Fruit fly (Drosophila melanogaster) whole organism, embryonic: ENCODE results near the gene CG4332.

Experiments used
- CG10147 ChIP-seq: fragments of 200-800 bp; sonication (Bioruptor generic); optimal IDR thresholded peaks from 2 replicates; lab custom pipeline; 2019; ENCODE audit warnings: missing biosample characterization, mild to moderate bottlenecking, missing genetic modification characterization, moderate library complexity
- CG10267 ChIP-seq: fragments of 200-800 bp; sonication (Bioruptor generic); optimal IDR thresholded peaks from 2 replicates; lab custom pipeline; 2018; ENCODE audit warnings: missing biosample characterization, mild to moderate bottlenecking, missing genetic modification characterization, moderate library complexity
- CG10543 ChIP-seq: fragments of 200-800 bp; sonication (Bioruptor generic); optimal IDR thresholded peaks from 3 replicates; lab custom pipeline; 2017; ENCODE audit warnings: missing biosample characterization, mild to moderate bottlenecking, missing genetic modification characterization, moderate library complexity
- CG11085 ChIP-seq: fragments of 200-800 bp; sonication (Bioruptor generic); IDR thresholded peaks from 2 replicates; pipeline ENCODE4 v1.3.6; 2022; ENCODE audit warnings: missing biosample characterization, missing genetic modification characterization
- CG11398 ChIP-seq: fragments of 200-800 bp; sonication (Bioruptor generic); optimal IDR thresholded peaks from 2 replicates; lab custom pipeline; 2016; ENCODE audit warnings: missing biosample characterization, missing genetic modification characterization
- CG11456 ChIP-seq: fragments of 200-800 bp; sonication (Bioruptor generic); IDR thresholded peaks from 3 replicates; pipeline ENCODE4 v1.3.6; 2022; ENCODE audit warnings: missing biosample characterization, missing genetic modification characterization
- CG11560 ChIP-seq: fragments of 200-800 bp; sonication (Bioruptor generic); IDR thresholded peaks from 3 replicates; pipeline ENCODE4 v1.3.6; 2022; ENCODE audit warnings: missing biosample characterization, missing genetic modification characterization
- CG11723 ChIP-seq: fragments of 200-800 bp; sonication (Bioruptor generic); optimal IDR thresholded peaks from 2 replicates; lab custom pipeline; 2017; ENCODE audit warnings: missing biosample characterization, mild to moderate bottlenecking, missing genetic modification characterization
- CG12236 ChIP-seq: fragments of 200-800 bp; sonication (Bioruptor generic); optimal IDR thresholded peaks from 2 replicates; lab custom pipeline; 2016; ENCODE audit warnings: missing biosample characterization, missing genetic modification characterization
- CG14860 ChIP-seq: fragments of 200-800 bp; sonication (Bioruptor generic); IDR thresholded peaks from 3 replicates; pipeline ENCODE4 v1.3.6; 2022; ENCODE audit warnings: missing biosample characterization, missing genetic modification characterization; ENCODE audit not compliant: partially characterized antibody
- CG15011 ChIP-seq: fragments of 200-800 bp; sonication (Bioruptor generic); optimal IDR thresholded peaks from 3 replicates; lab custom pipeline; 2018; ENCODE audit warnings: missing biosample characterization, mild to moderate bottlenecking, missing genetic modification characterization
- CG1603 ChIP-seq: fragments of 200-800 bp; sonication (Bioruptor generic); optimal IDR thresholded peaks from 2 replicates; lab custom pipeline; 2019; ENCODE audit warnings: missing biosample characterization, mild to moderate bottlenecking, missing genetic modification characterization, moderate library complexity
- CG17385 ChIP-seq: fragments of 200-800 bp; sonication (Bioruptor generic); optimal IDR thresholded peaks from 3 replicates; lab custom pipeline; 2018; ENCODE audit warnings: missing biosample characterization, mild to moderate bottlenecking, missing genetic modification characterization
- CG30020 ChIP-seq: fragments of 200-800 bp; optimal IDR thresholded peaks from 2 replicates; lab custom pipeline; 2019; ENCODE audit warnings: missing biosample characterization, mild to moderate bottlenecking, missing genetic modification characterization, moderate library complexity
- CG33557 ChIP-seq: fragments of 200-800 bp; sonication (Bioruptor generic); optimal IDR thresholded peaks from 2 replicates; lab custom pipeline; 2019; ENCODE audit warnings: missing biosample characterization, mild to moderate bottlenecking, missing genetic modification characterization, moderate library complexity
- CG34422 ChIP-seq: fragments of 200-800 bp; sonication (Bioruptor generic); IDR thresholded peaks from 3 replicates; pipeline ENCODE4 v1.3.6; 2022; ENCODE audit warnings: missing biosample characterization, missing genetic modification characterization
- CG3847 ChIP-seq: fragments of 200-800 bp; sonication (Bioruptor generic); IDR thresholded peaks from 2 replicates; pipeline ENCODE4 v1.3.6; 2022; ENCODE audit warnings: missing biosample characterization, missing genetic modification characterization
- CG4424 ChIP-seq: fragments of 200-800 bp; sonication (Bioruptor generic); optimal IDR thresholded peaks from 3 replicates; lab custom pipeline; 2016; ENCODE audit warnings: missing biosample characterization, missing genetic modification characterization
- CG4617 ChIP-seq: fragments of 200-800 bp; sonication (Bioruptor generic); optimal IDR thresholded peaks from 3 replicates; lab custom pipeline; 2016; ENCODE audit warnings: missing biosample characterization, missing genetic modification characterization, borderline replicate concordance
- CG6683 ChIP-seq: fragments of 200-800 bp; sonication (Bioruptor generic); optimal IDR thresholded peaks from 2 replicates; lab custom pipeline; 2017; ENCODE audit warnings: missing biosample characterization, mild to moderate bottlenecking, missing genetic modification characterization, missing genetic modification reagents
- CG7928 ChIP-seq: fragments of 200-800 bp; sonication (Bioruptor generic); optimal IDR thresholded peaks from 2 replicates; lab custom pipeline; 2017; ENCODE audit warnings: missing biosample characterization, mild to moderate bottlenecking, missing genetic modification characterization
- CG9932 ChIP-seq: fragments of 200-800 bp; sonication (Bioruptor generic); IDR thresholded peaks from 2 replicates; pipeline ENCODE4 v1.3.6; 2022; ENCODE audit warnings: missing biosample characterization, missing genetic modification characterization
- CoRest ChIP-seq: fragments of 200-800 bp; sonication (Bioruptor generic); optimal IDR thresholded peaks from 3 replicates; lab custom pipeline; 2018; ENCODE audit warnings: missing biosample characterization, mild to moderate bottlenecking, missing genetic modification characterization, moderate library complexity
- Dek ChIP-seq: fragments of 200-800 bp; sonication (Bioruptor generic); optimal IDR thresholded peaks from 3 replicates; lab custom pipeline; 2019; ENCODE audit warnings: missing biosample characterization, mild to moderate bottlenecking, missing genetic modification characterization, moderate library complexity
- Dref ChIP-seq: fragments of 200-800 bp; sonication (Bioruptor generic); IDR thresholded peaks from 2 replicates; pipeline ENCODE4 v1.3.6; 2022; ENCODE audit warnings: missing biosample characterization, missing genetic modification characterization
- HLHmδ ChIP-seq: fragments of 200-800 bp; sonication (Bioruptor generic); optimal IDR thresholded peaks from 2 replicates; lab custom pipeline; 2018; ENCODE audit warnings: missing biosample characterization, mild to moderate bottlenecking, missing genetic modification characterization, moderate library complexity
- Hr39 ChIP-seq: fragments of >200 bp; optimal IDR thresholded peaks from 2 replicates; lab custom pipeline; 2017
- Meics ChIP-seq: fragments of 200-800 bp; sonication (Bioruptor generic); optimal IDR thresholded peaks from 2 replicates; lab custom pipeline; 2017; ENCODE audit warnings: missing biosample characterization, mild to moderate bottlenecking, missing genetic modification characterization
- Ravus ChIP-seq: fragments of 200-800 bp; sonication (Bioruptor generic); IDR thresholded peaks from 2 replicates; pipeline ENCODE4 v1.3.6; 2022; ENCODE audit warnings: missing biosample characterization, missing genetic modification characterization
- Six4 ChIP-seq: fragments of 200-800 bp; sonication (Bioruptor generic); optimal IDR thresholded peaks from 2 replicates; lab custom pipeline; 2016; ENCODE audit warnings: missing biosample characterization, missing genetic modification characterization
- al ChIP-seq: fragments of 200-800 bp; sonication (Bioruptor generic); IDR thresholded peaks from 2 replicates; pipeline ENCODE4 v1.3.6; 2022; ENCODE audit warnings: missing biosample characterization, missing genetic modification characterization
- ftz-f1 ChIP-seq: fragments of 200-800 bp; sonication (Bioruptor generic); optimal IDR thresholded peaks from 2 replicates; lab custom pipeline; 2016; ENCODE audit warnings: missing biosample characterization, missing genetic modification characterization
- gcm2 ChIP-seq: fragments of 200-800 bp; sonication (Bioruptor generic); optimal IDR thresholded peaks from 2 replicates; lab custom pipeline; 2016; ENCODE audit warnings: missing biosample characterization, missing genetic modification characterization
- gem ChIP-seq: fragments of 200-800 bp; sonication (Bioruptor generic); optimal IDR thresholded peaks from 2 replicates; lab custom pipeline; 2019; ENCODE audit warnings: missing biosample characterization, mild to moderate bottlenecking, missing genetic modification characterization, moderate library complexity
- lbe ChIP-seq: fragments of 200-800 bp; sonication (Bioruptor generic); optimal IDR thresholded peaks from 2 replicates; lab custom pipeline; 2016; ENCODE audit warnings: missing biosample characterization, mild to moderate bottlenecking, missing genetic modification characterization
- pho ChIP-seq: fragments of 200-800 bp; sonication (Bioruptor generic); optimal IDR thresholded peaks from 2 replicates; lab custom pipeline; 2016; ENCODE audit warnings: missing biosample characterization, missing genetic modification characterization
- prd ChIP-seq, 3 experiments: fragments of >200 bp in 2 of 3; fragments of 200-800 bp in 1 of 3; sonication (Bioruptor generic) in 1 of 3; optimal IDR thresholded peaks in 2 of 3; IDR thresholded peaks in 1 of 3; 2 replicates in 2 of 3; 3 replicates in 1 of 3; pipeline versions ENCODE4 v1.3.6 to Lab custom; 2017 to 2022; ENCODE audit warnings: missing biosample characterization in 1 of 3, missing genetic modification characterization in 1 of 3
- repo ChIP-seq: fragments of 200-800 bp; sonication (Bioruptor generic); optimal IDR thresholded peaks from 2 replicates; lab custom pipeline; 2016; ENCODE audit warnings: missing biosample characterization, missing genetic modification characterization
- rib ChIP-seq: fragments of 200-800 bp; sonication (Bioruptor generic); IDR thresholded peaks from 2 replicates; pipeline ENCODE4 v1.3.6; 2022; ENCODE audit warnings: missing biosample characterization, missing genetic modification characterization
- ro ChIP-seq: fragments of 200-800 bp; sonication (Bioruptor generic); IDR thresholded peaks from 2 replicates; pipeline ENCODE4 v1.3.6; 2022; ENCODE audit warnings: missing biosample characterization, missing genetic modification characterization
- row ChIP-seq: fragments of 200-800 bp; sonication (Bioruptor generic); IDR thresholded peaks from 3 replicates; pipeline ENCODE4 v1.3.6; 2022; ENCODE audit warnings: missing biosample characterization, missing genetic modification characterization
- salm ChIP-seq: fragments of 200-800 bp; sonication (Bioruptor generic); optimal IDR thresholded peaks from 2 replicates; lab custom pipeline; 2018; ENCODE audit warnings: missing biosample characterization, mild to moderate bottlenecking, missing genetic modification characterization
- schlank ChIP-seq: fragments of 200-800 bp; sonication (Bioruptor generic); optimal IDR thresholded peaks from 2 replicates; lab custom pipeline; 2018; ENCODE audit warnings: missing biosample characterization, mild to moderate bottlenecking, missing genetic modification characterization
- scrt ChIP-seq: fragments of 200-800 bp; sonication (Bioruptor generic); optimal IDR thresholded peaks from 2 replicates; lab custom pipeline; 2018; ENCODE audit warnings: missing biosample characterization, mild to moderate bottlenecking, missing genetic modification characterization, moderate library complexity
- sd ChIP-seq: fragments of 200-800 bp; sonication (Bioruptor generic); optimal IDR thresholded peaks from 3 replicates; lab custom pipeline; 2018; ENCODE audit warnings: missing biosample characterization, mild to moderate bottlenecking, missing genetic modification characterization, moderate library complexity
- sisA ChIP-seq: fragments of 200-800 bp; sonication (Bioruptor generic); IDR thresholded peaks from 2 replicates; pipeline ENCODE4 v1.3.6; 2022; ENCODE audit warnings: missing biosample characterization, missing genetic modification characterization
- slbo ChIP-seq: fragments of 200-800 bp; sonication (Bioruptor generic); IDR thresholded peaks from 2 replicates; pipeline ENCODE4 v1.3.6; 2022; ENCODE audit warnings: missing biosample characterization, missing genetic modification characterization
- stwl ChIP-seq: fragments of 200-800 bp; sonication (Bioruptor generic); optimal IDR thresholded peaks from 3 replicates; lab custom pipeline; 2018; ENCODE audit warnings: missing biosample characterization, mild to moderate bottlenecking, missing genetic modification characterization, moderate library complexity
- tgo ChIP-seq: fragments of 200-800 bp; sonication (Bioruptor generic); IDR thresholded peaks from 3 replicates; pipeline ENCODE4 v1.3.6; 2022; ENCODE audit warnings: missing biosample characterization, missing genetic modification characterization
- vvl ChIP-seq: fragments of 200-800 bp; sonication (Bioruptor generic); IDR thresholded peaks from 2 replicates; pipeline ENCODE4 v1.3.6; 2022; ENCODE audit warnings: missing biosample characterization, missing genetic modification characterization
- zen2 ChIP-seq: fragments of 200-800 bp; sonication (Bioruptor generic); IDR thresholded peaks from 3 replicates; pipeline ENCODE4 v1.3.6; 2022; ENCODE audit warnings: missing biosample characterization, missing genetic modification characterization; ENCODE audit not compliant: partially characterized antibody

CG4332 gene

DNA sequence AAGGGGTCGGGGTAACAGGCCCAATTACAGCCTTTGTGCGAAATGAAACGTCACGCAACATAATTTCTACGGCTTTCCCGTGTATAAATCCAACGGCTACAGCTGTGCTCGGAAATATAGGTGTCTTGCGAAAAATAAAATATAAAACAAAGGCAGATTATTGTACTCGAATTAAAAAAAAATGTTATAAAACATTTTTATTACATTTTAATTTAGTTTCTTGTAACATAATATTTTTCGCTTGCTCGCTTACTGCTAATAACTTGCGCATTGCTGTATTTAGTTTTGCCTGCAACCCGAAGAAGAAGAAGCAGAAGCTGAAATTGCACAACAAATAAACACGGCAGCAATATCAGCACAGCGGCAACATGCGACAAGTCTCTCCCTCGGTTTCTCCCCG, 11.7 kb upstream of the CG4332 start (continued):
- TF ChIP-seq CG4617 (no peak), CG11398 (no peak), ro (GFP tag; lab: Robert Waterston, UW) (0 out of 2 replicates have a peak, but pooled peaks have one; percentile 15), Ravus (GFP tag; lab: Robert Waterston, UW) (no peak), vvl (peak; percentile 66), CoRest (tag; lab: Kevin White, UChicago) (peak; percentile 14), sd (tag; lab: Kevin White, UChicago) (no peak), slbo (GFP tag; lab: Robert Waterston, UW) (peak; percentile 37), CG1603 (tag; lab: Kevin White, UChicago) (peak; percentile 41), CG4424 (GFP tag; lab: Kevin White, UChicago) (no peak), scrt (no peak), CG15011 (GFP tag; lab: Kevin White, UChicago) (no peak), CG7928 (GFP tag; lab: Kevin White, UChicago) (no peak), Dref (GFP tag; lab: Robert Waterston, UW) (no peak), row (GFP tag; lab: Robert Waterston, UW) (peak; percentile 66), lbe (GFP tag; lab: Kevin White, UChicago) (no peak), salm (tag; lab: Kevin White, UChicago) (peak; percentile 5), stwl (tag; lab: Kevin White, UChicago) (no peak), CG11723 (GFP tag; lab: Kevin White, UChicago) (no peak), Hr39 (lab: Kevin White, UChicago) (no peak), schlank (tag; lab: Kevin White, UChicago) (no peak), Six4 (GFP tag; lab: Kevin White, UChicago) (peak; percentile 6), CG10543 (GFP tag; lab: Kevin White, UChicago) (no peak), CG11085 (GFP tag; lab: Robert Waterston, UW) (no peak), prd (optimal IDR thresholded peaks at IDR 0.05; lab: Kevin White, UChicago) (no peak), prd (GFP tag; IDR thresholded peaks at IDR 0.05; lab: Robert Waterston, UW) (peak; percentile 84), CG3847 (no peak), CG10267 (tag; lab: Kevin White, UChicago) (peak; percentile 19), rib (no peak), gcm2 (GFP tag; lab: Kevin White, UChicago) (no peak), CG33557 (GFP tag; lab: Kevin White, UChicago) (no peak), tgo (GFP tag; lab: Robert Waterston, UW) (peak; percentile 46; the same call in 2 of the 3 replicates), CG34422 (peak; percentile 37; the same call in 1 of the 3 replicates), zen2 (GFP tag; lab: Robert Waterston, UW) (no peak), CG11560 (tag; lab: Robert Waterston, UW) (no peak), Dek (tag; lab: Kevin White, UChicago) (no peak), CG10147 (GFP tag; lab: Kevin White, UChicago) (no peak), sisA (0 out of 2 replicates have a peak, but pooled peaks have one; percentile 40), Meics (GFP tag; lab: Kevin White, UChicago) (no peak), CG12236 (GFP tag; lab: Kevin White, UChicago) (no peak), HLHmδ (GFP tag; lab: Kevin White, UChicago) (no peak), ftz-f1 (GFP tag; lab: Kevin White, UChicago) (no peak), CG6683 (GFP tag; lab: Kevin White, UChicago) (no peak), repo (GFP tag; lab: Kevin White, UChicago) (no peak), CG17385 (GFP tag; lab: Kevin White, UChicago) (peak; percentile 61), gem (tag; lab: Kevin White, UChicago) (peak; percentile 67), CG30020 (tag; lab: Kevin White, UChicago) (no peak), al (no peak), CG11456 (GFP tag; lab: Robert Waterston, UW) (0 out of 3 replicates have a peak, but pooled peaks have one; percentile 40), pho (no peak), CG9932 (GFP tag; lab: Robert Waterston, UW) (no peak), CG14860 (GFP tag; lab: Robert Waterston, UW) (no peak)
